Fruit fly (Drosophila melanogaster): ENCODE measurements around the gene CG8086.

DNA sequence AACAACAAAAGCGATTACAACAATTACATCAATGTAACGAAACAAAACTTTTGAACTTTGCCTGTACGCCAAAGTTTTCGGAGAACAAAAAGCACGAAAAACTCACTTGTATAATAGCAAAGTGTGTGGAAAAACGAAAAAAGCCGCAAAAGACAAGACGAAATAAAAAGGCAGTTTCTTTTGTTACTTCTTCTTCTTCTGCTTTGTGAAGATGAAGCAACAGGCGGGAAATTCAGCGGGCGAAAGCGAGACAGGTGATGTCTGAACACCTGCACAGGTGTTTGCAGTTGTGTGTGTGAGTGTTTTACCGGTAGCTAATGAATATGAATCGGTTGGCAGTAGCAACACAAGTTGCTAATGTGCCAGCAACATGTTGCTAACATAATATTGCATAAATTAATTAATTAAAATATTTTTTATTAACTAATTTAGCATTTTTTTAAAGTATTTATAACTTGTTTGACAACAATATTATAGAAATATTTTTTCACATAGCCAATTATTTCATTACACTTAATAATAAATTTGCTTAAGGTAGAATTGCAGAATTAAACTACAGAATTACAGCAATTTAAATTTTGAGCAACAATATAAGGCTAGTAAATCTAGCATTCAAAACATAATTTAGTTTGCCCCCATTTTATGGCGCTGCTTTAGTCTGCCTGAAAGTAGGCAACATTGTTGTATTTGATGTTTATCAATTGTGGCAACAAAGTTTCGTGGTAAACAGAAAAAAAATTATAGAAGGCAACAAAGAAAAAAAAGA is 9.6 kb upstream of the CG8086 start:
- TF ChIP-seq Usf (GFP tag; optimal IDR thresholded peaks at IDR 0.05) = no peak
- no peak for TF ChIP-seq chn (GFP tag; optimal IDR thresholded peaks at IDR 0.05)
- TF ChIP-seq run (tag; optimal IDR thresholded peaks at IDR 0.05) = no peak
- no peak for TF ChIP-seq klu (GFP tag; IDR thresholded peaks at IDR 0.05)
- TF ChIP-seq CG11695 (GFP tag; IDR thresholded peaks at IDR 0.05) = no peak

Measured in whole organism, embryonic.